Worm (Caenorhabditis elegans) whole organism, L3 larva: ENCODE data around the gene gfi-1.
A peak's percentile ranks its signal among the peaks of the same experiment; 100 is the strongest.

Experiments
- R02D3.7 ChIP-seq: fragments of 150-350 bp; optimal IDR thresholded peaks from 2 replicates; lab custom pipeline; 2014; ENCODE audit warnings: missing biosample characterization, missing genetic modification characterization
- aly-2 ChIP-seq: fragments of 150-350 bp; optimal IDR thresholded peaks from 2 replicates; lab custom pipeline; 2014; ENCODE audit warnings: missing biosample characterization, missing genetic modification characterization
- egl-27 ChIP-seq: sonication (generic microtip); optimal IDR thresholded peaks from 4 replicates; lab custom pipeline; 2017; ENCODE audit warnings: missing biosample characterization, missing genetic modification reagents, missing genetic modification characterization
- elt-1 ChIP-seq: fragments of 150-350 bp; optimal IDR thresholded peaks from 2 replicates; lab custom pipeline; 2014; ENCODE audit warnings: missing biosample characterization, missing genetic modification characterization
- lin-39 ChIP-seq: fragments of 150-350 bp; optimal IDR thresholded peaks from 2 replicates; lab custom pipeline; 2018; ENCODE audit warnings: missing biosample characterization, missing genetic modification reagents, missing genetic modification characterization
- nhr-12 ChIP-seq: fragments of 150-350 bp; optimal IDR thresholded peaks from 2 replicates; lab custom pipeline; 2014; ENCODE audit warnings: missing biosample characterization, missing genetic modification characterization
- nhr-28 ChIP-seq: fragments of 150-350 bp; optimal IDR thresholded peaks from 2 replicates; lab custom pipeline; 2014; ENCODE audit warnings: missing biosample characterization, missing genetic modification characterization
- nhr-77 ChIP-seq: fragments of 150-350 bp; optimal IDR thresholded peaks from 2 replicates; lab custom pipeline; 2014; ENCODE audit warnings: missing biosample characterization, missing genetic modification characterization
- sea-2 ChIP-seq: fragments of 150-350 bp; sonication (generic microtip); optimal IDR thresholded peaks from 4 replicates; lab custom pipeline; 2014; ENCODE audit warnings: missing biosample characterization, missing genetic modification reagents, missing genetic modification characterization
- skn-1 ChIP-seq: fragments of 150-350 bp; optimal IDR thresholded peaks from 2 replicates; lab custom pipeline; 2014; ENCODE audit warnings: missing biosample characterization, missing genetic modification characterization
- snpc-4 ChIP-seq: fragments of 150-350 bp; optimal IDR thresholded peaks from 2 replicates; lab custom pipeline; 2014; ENCODE audit warnings: missing biosample characterization, missing genetic modification characterization
- tbx-2 ChIP-seq: sonication (generic microtip); optimal IDR thresholded peaks from 2 replicates; lab custom pipeline; 2016; ENCODE audit warnings: mild to moderate bottlenecking, missing genetic modification characterization, missing compliant biosample characterization
- ztf-4 ChIP-seq: fragments of 150-350 bp; optimal IDR thresholded peaks from 2 replicates; lab custom pipeline; 2014; ENCODE audit warnings: missing biosample characterization, missing genetic modification characterization

ce11 chrV:6348133-6348532 lies 51.6 kb downstream of the gfi-1 start:
- TF ChIP-seq tbx-2, result no peak
- no peak for TF ChIP-seq nhr-28 (tag; lab: Kevin White, UChicago)
- no peak for TF ChIP-seq ztf-4 (tag; lab: Kevin White, UChicago)
- no peak for TF ChIP-seq nhr-12 (tag; lab: Kevin White, UChicago)
- TF ChIP-seq skn-1, result no peak
- TF ChIP-seq R02D3.7 (tag; lab: Kevin White, UChicago), result no peak
- no peak for TF ChIP-seq egl-27 (tag; lab: Kevin White, UChicago)
- no peak for TF ChIP-seq aly-2 (tag; lab: Kevin White, UChicago)
- TF ChIP-seq sea-2 (GFP tag; lab: Kevin White, UChicago), result no peak
- no peak for TF ChIP-seq snpc-4
- TF ChIP-seq lin-39, result peak; percentile 43
- no peak for TF ChIP-seq elt-1 (tag; lab: Kevin White, UChicago)
- TF ChIP-seq nhr-77 (tag; lab: Kevin White, UChicago), result no peak
